Worm (Caenorhabditis elegans): ENCODE measurements around the gene trcs-2.

- TF ChIP-seq aly-1 (tag; optimal IDR thresholded peaks at IDR 0.05) (no peak), F13C5.2 (tag; optimal IDR thresholded peaks at IDR 0.05) (no peak), hmg-4 (GFP tag; optimal IDR thresholded peaks at IDR 0.05) (no peak), ama-1 (optimal IDR thresholded peaks at IDR 0.05) (no peak), flt-1 (GFP tag; IDR thresholded peaks at IDR 0.05) (no peak), hmbx-1 (tag; optimal IDR thresholded peaks at IDR 0.05) (no peak), scrt-1 (GFP tag; IDR thresholded peaks at IDR 0.05) (no peak)
Measured at ce11 chrII:8730960-8731693, 8.9 kb downstream of the trcs-2 start.

Data from whole organism, early embryonic.